Fruit fly (Drosophila melanogaster): ENCODE results near the gene CG4949.

CG4949 gene

dm6 chrX:17106153-17106700, 27.6 kb downstream of the CG4949 start:
- no peak for TF ChIP-seq CG14655 (GFP tag; optimal IDR thresholded peaks at IDR 0.05)

dm6 chrX:17107401-17107916, 28.8 kb downstream of the CG4949 start, which contains the start of gene CG5004:
Gene CG5004 (plus strand): TSS chrX:17107582.
- TF ChIP-seq EcR (GFP tag; optimal IDR thresholded peaks at IDR 0.05) (peak; percentile 62), CG12605 (GFP tag; IDR thresholded peaks at IDR 0.05) (no peak), CG15710 (tag; optimal IDR thresholded peaks at IDR 0.05) (peak; percentile 10), CG32121 (GFP tag; IDR thresholded peaks at IDR 0.05) (no peak), CG34367 (tag; optimal IDR thresholded peaks at IDR 0.05) (no peak), CG13204 (GFP tag; optimal IDR thresholded peaks at IDR 0.05) (peak; percentile 29), gl (tag; optimal IDR thresholded peaks at IDR 0.05) (peak; percentile 11), Ets98B (GFP tag; IDR thresholded peaks at IDR 0.05) (peak; percentile 26; the same call in 1 of the 2 replicates)

dm6 chrX:17108000-17108399, 29.4 kb downstream of the CG4949 start:
- TF ChIP-seq CG8301 (tag; optimal IDR thresholded peaks at IDR 0.05) (no peak), CG12605 (GFP tag; IDR thresholded peaks at IDR 0.05) (no peak), CG13204 (GFP tag; optimal IDR thresholded peaks at IDR 0.05) (no peak), Pif1B (GFP tag; optimal IDR thresholded peaks at IDR 0.05) (peak; percentile 19), CG10348 (GFP tag; IDR thresholded peaks at IDR 0.05) (no peak), CG8159 (tag; optimal IDR thresholded peaks at IDR 0.05) (peak; percentile 3)

dm6 chrX:17109673-17110072, 31.0 kb downstream of the CG4949 start:
- 0 out of 3 replicates have a peak, but pooled peaks have one; percentile 19 for TF ChIP-seq fd96Ca (GFP tag; IDR thresholded peaks at IDR 0.05)
- TF ChIP-seq gl (tag; optimal IDR thresholded peaks at IDR 0.05): no peak

- TF ChIP-seq CG12605 (GFP tag; IDR thresholded peaks at IDR 0.05) (no peak), CG15710 (tag; optimal IDR thresholded peaks at IDR 0.05) (no peak), CG14655 (GFP tag; optimal IDR thresholded peaks at IDR 0.05) (no peak), rn (GFP tag; IDR thresholded peaks at IDR 0.05) (no peak), Pif1B (GFP tag; optimal IDR thresholded peaks at IDR 0.05) (no peak), D1 (tag; optimal IDR thresholded peaks at IDR 0.05) (no peak), CG13204 (GFP tag; optimal IDR thresholded peaks at IDR 0.05) (no peak), CG8301 (tag; optimal IDR thresholded peaks at IDR 0.05) (no peak), CG4496 (GFP tag; IDR thresholded peaks at IDR 0.05) (no peak), CG32121 (GFP tag; IDR thresholded peaks at IDR 0.05) (no peak), CG34367 (tag; optimal IDR thresholded peaks at IDR 0.05) (no peak), CG17806 (tag; optimal IDR thresholded peaks at IDR 0.05) (no peak), CG9948 (tag; optimal IDR thresholded peaks at IDR 0.05) (no peak), gl (tag; optimal IDR thresholded peaks at IDR 0.05) (no peak)
These were observed 32.0 kb downstream of the CG4949 start for dm6 chrX:17110556-17111177.

- TF ChIP-seq CG9948 (tag; optimal IDR thresholded peaks at IDR 0.05): peak; percentile 16
- TF ChIP-seq Pif1B (GFP tag; optimal IDR thresholded peaks at IDR 0.05): peak; percentile 31
- peak; percentile 13 for TF ChIP-seq Pif1A (GFP tag; optimal IDR thresholded peaks at IDR 0.05)
- no peak for TF ChIP-seq fd96Ca (GFP tag; IDR thresholded peaks at IDR 0.05)
- TF ChIP-seq CG13204 (GFP tag; optimal IDR thresholded peaks at IDR 0.05): no peak
- TF ChIP-seq CG14655 (GFP tag; optimal IDR thresholded peaks at IDR 0.05): peak; percentile 63
- no peak for TF ChIP-seq rn (GFP tag; IDR thresholded peaks at IDR 0.05)
- peak; percentile 59; the same call in 2 of the 3 replicates for TF ChIP-seq CG4496 (GFP tag; IDR thresholded peaks at IDR 0.05)
- TF ChIP-seq CG8301 (tag; optimal IDR thresholded peaks at IDR 0.05): peak; percentile 34
- peak; percentile 9; the same call in 1 of the 2 replicates for TF ChIP-seq CG32121 (GFP tag; IDR thresholded peaks at IDR 0.05)
- no peak for TF ChIP-seq D1 (tag; optimal IDR thresholded peaks at IDR 0.05)
These were observed 32.6 kb downstream of the CG4949 start for dm6 chrX:17111274-17111673.

- TF ChIP-seq Pif1B (GFP tag; optimal IDR thresholded peaks at IDR 0.05) (no peak), CG34367 (tag; optimal IDR thresholded peaks at IDR 0.05) (peak; percentile 10), D1 (tag; optimal IDR thresholded peaks at IDR 0.05) (no peak), gl (tag; optimal IDR thresholded peaks at IDR 0.05) (no peak), CG10348 (GFP tag; IDR thresholded peaks at IDR 0.05) (no peak), Pif1A (GFP tag; optimal IDR thresholded peaks at IDR 0.05) (no peak), fd96Ca (GFP tag; IDR thresholded peaks at IDR 0.05) (no peak), Snoo (tag; optimal IDR thresholded peaks at IDR 0.05) (no peak), CG12605 (GFP tag; IDR thresholded peaks at IDR 0.05) (no peak), CG17806 (tag; optimal IDR thresholded peaks at IDR 0.05) (peak; percentile 21), CG8159 (tag; optimal IDR thresholded peaks at IDR 0.05) (peak; percentile 52), CG13204 (GFP tag; optimal IDR thresholded peaks at IDR 0.05) (no peak), rn (GFP tag; IDR thresholded peaks at IDR 0.05) (no peak), CG15710 (tag; optimal IDR thresholded peaks at IDR 0.05) (peak; percentile 32), Ets98B (GFP tag; IDR thresholded peaks at IDR 0.05) (no peak), CG14655 (GFP tag; optimal IDR thresholded peaks at IDR 0.05) (peak; percentile 78), CG32121 (GFP tag; IDR thresholded peaks at IDR 0.05) (no peak), CG4496 (GFP tag; IDR thresholded peaks at IDR 0.05) (peak; percentile 39; the same call in 1 of the 3 replicates), CG8301 (tag; optimal IDR thresholded peaks at IDR 0.05) (peak; percentile 46), EcR (GFP tag; optimal IDR thresholded peaks at IDR 0.05) (peak; percentile 93), CG9948 (tag; optimal IDR thresholded peaks at IDR 0.05) (peak; percentile 33)
These were observed 33.6 kb downstream of the CG4949 start for dm6 chrX:17111958-17112953.
